Worm (Caenorhabditis elegans) whole organism, mixed stage, embryonic: ENCODE results near the gene srt-37.
A peak's percentile ranks its signal among the peaks of the same experiment; 100 is the strongest.
"Not testable (repeated sequence)": the region's sequence is repeated elsewhere in the genome, so short reads cannot be mapped to it uniquely, and the experiment has no call there.

Experiments used
- M03D4.4 ChIP-seq: sonication (generic microtip); optimal IDR thresholded peaks from 2 replicates; lab custom pipeline; 2017; ENCODE audit warnings: mild to moderate bottlenecking, missing genetic modification characterization, missing compliant biosample characterization
- blmp-1 ChIP-seq: fragments of 150-350 bp; optimal IDR thresholded peaks from 2 replicates; lab custom pipeline; 2014; ENCODE audit warnings: missing biosample characterization, missing genetic modification characterization
- ceh-39 ChIP-seq: fragments of 150-350 bp; optimal IDR thresholded peaks from 2 replicates; lab custom pipeline; 2014; ENCODE audit warnings: missing biosample characterization, missing genetic modification characterization
- ceh-43 ChIP-seq: fragments of 200-800 bp; sonication (Bioruptor generic); optimal IDR thresholded peaks from 2 replicates; lab custom pipeline; 2018; ENCODE audit warnings: mild to moderate bottlenecking, missing genetic modification characterization, moderate library complexity, missing compliant biosample characterization
- ceh-83 ChIP-seq: fragments of 200-800 bp; sonication (Bioruptor generic); optimal IDR thresholded peaks from 2 replicates; lab custom pipeline; 2018; ENCODE audit warnings: mild to moderate bottlenecking, missing genetic modification characterization, missing compliant biosample characterization
- ces-1 ChIP-seq: fragments of 150-350 bp; optimal IDR thresholded peaks from 2 replicates; lab custom pipeline; 2014; ENCODE audit warnings: missing biosample characterization, missing genetic modification reagents, missing genetic modification characterization
- cnd-1 ChIP-seq: fragments of 200-800 bp; sonication (Bioruptor generic); optimal IDR thresholded peaks from 2 replicates; lab custom pipeline; 2018; ENCODE audit warnings: mild to moderate bottlenecking, missing genetic modification characterization, missing compliant biosample characterization
- elt-3 ChIP-seq: fragments of 150-350 bp; optimal IDR thresholded peaks from 2 replicates; lab custom pipeline; 2014; ENCODE audit warnings: missing biosample characterization, missing genetic modification characterization
- flh-1 ChIP-seq: fragments of 200-800 bp; sonication (Bioruptor generic); optimal IDR thresholded peaks from 2 replicates; lab custom pipeline; 2018; ENCODE audit warnings: mild to moderate bottlenecking, missing genetic modification characterization, moderate library complexity, missing compliant biosample characterization
- ham-2 ChIP-seq: fragments of 200-800 bp; sonication (Bioruptor generic); optimal IDR thresholded peaks from 2 replicates; lab custom pipeline; 2018; ENCODE audit warnings: mild to moderate bottlenecking, missing genetic modification characterization, missing compliant biosample characterization
- hlh-1 ChIP-seq: fragments of 150-350 bp; optimal IDR thresholded peaks from 2 replicates; lab custom pipeline; 2014; ENCODE audit warnings: missing biosample characterization, missing genetic modification reagents, missing genetic modification characterization
- lin-32 ChIP-seq: fragments of 200-800 bp; sonication (Bioruptor generic); optimal IDR thresholded peaks from 2 replicates; lab custom pipeline; 2018; ENCODE audit warnings: mild to moderate bottlenecking, missing genetic modification characterization, missing compliant biosample characterization
- lsy-2 ChIP-seq: fragments of 150-350 bp; optimal IDR thresholded peaks from 2 replicates; lab custom pipeline; 2014; ENCODE audit warnings: missing biosample characterization, missing genetic modification characterization
- mab-5 ChIP-seq: fragments of 150-350 bp; optimal IDR thresholded peaks from 2 replicates; lab custom pipeline; 2014; ENCODE audit warnings: missing biosample characterization, missing genetic modification characterization
- mep-1 ChIP-seq: fragments of 150-350 bp; optimal IDR thresholded peaks from 2 replicates; lab custom pipeline; 2017; ENCODE audit warnings: missing biosample characterization, missing genetic modification reagents, missing genetic modification characterization, inconsistent platforms
- mls-2 ChIP-seq: sonication (generic microtip); optimal IDR thresholded peaks from 2 replicates; lab custom pipeline; 2016; ENCODE audit warnings: mild to moderate bottlenecking, missing genetic modification characterization, moderate library complexity, missing compliant biosample characterization
- nhr-2 ChIP-seq: fragments of 150-350 bp; optimal IDR thresholded peaks from 2 replicates; lab custom pipeline; 2014; ENCODE audit warnings: missing biosample characterization, missing genetic modification characterization
- nhr-237 ChIP-seq: fragments of 150-350 bp; optimal IDR thresholded peaks from 2 replicates; lab custom pipeline; 2014; ENCODE audit warnings: missing biosample characterization, missing genetic modification characterization
- nhr-76 ChIP-seq: sonication (generic microtip); optimal IDR thresholded peaks from 2 replicates; lab custom pipeline; 2017; ENCODE audit warnings: missing biosample characterization, missing genetic modification characterization
- pha-4 ChIP-seq: fragments of 150-350 bp; optimal IDR thresholded peaks from 2 replicates; lab custom pipeline; 2018; ENCODE audit warnings: missing biosample characterization, missing genetic modification reagents, missing genetic modification characterization
- sem-2 ChIP-seq: fragments of 200-800 bp; sonication (Bioruptor generic); optimal IDR thresholded peaks from 2 replicates; lab custom pipeline; 2018; ENCODE audit warnings: mild to moderate bottlenecking, missing genetic modification characterization, missing compliant biosample characterization
- snpc-4 ChIP-seq: fragments of 150-350 bp; optimal IDR thresholded peaks from 2 replicates; lab custom pipeline; 2014; ENCODE audit warnings: missing biosample characterization, missing genetic modification characterization
- sptf-1 ChIP-seq: sonication (generic microtip); optimal IDR thresholded peaks from 2 replicates; lab custom pipeline; 2017; ENCODE audit warnings: mild to moderate bottlenecking, missing genetic modification characterization, moderate library complexity, missing compliant biosample characterization
- tbx-8 ChIP-seq: fragments of 200-800 bp; sonication (Bioruptor generic); optimal IDR thresholded peaks from 2 replicates; lab custom pipeline; 2018; ENCODE audit warnings: mild to moderate bottlenecking, missing genetic modification characterization, moderate library complexity, missing compliant biosample characterization
- unc-39 ChIP-seq: fragments of 150-350 bp; optimal IDR thresholded peaks from 2 replicates; lab custom pipeline; 2014; ENCODE audit warnings: missing biosample characterization, missing genetic modification characterization
- unc-62 ChIP-seq: fragments of 150-350 bp; optimal IDR thresholded peaks from 2 replicates; lab custom pipeline; 2014; ENCODE audit warnings: missing biosample characterization, missing genetic modification reagents, missing genetic modification characterization
- zip-8 ChIP-seq: fragments of 150-350 bp; optimal IDR thresholded peaks from 2 replicates; lab custom pipeline; 2014; ENCODE audit warnings: missing biosample characterization, missing genetic modification characterization
- ztf-11 ChIP-seq: fragments of 150-350 bp; optimal IDR thresholded peaks from 2 replicates; lab custom pipeline; 2014; ENCODE audit warnings: missing biosample characterization, missing genetic modification characterization

The srt-37 gene

DNA sequence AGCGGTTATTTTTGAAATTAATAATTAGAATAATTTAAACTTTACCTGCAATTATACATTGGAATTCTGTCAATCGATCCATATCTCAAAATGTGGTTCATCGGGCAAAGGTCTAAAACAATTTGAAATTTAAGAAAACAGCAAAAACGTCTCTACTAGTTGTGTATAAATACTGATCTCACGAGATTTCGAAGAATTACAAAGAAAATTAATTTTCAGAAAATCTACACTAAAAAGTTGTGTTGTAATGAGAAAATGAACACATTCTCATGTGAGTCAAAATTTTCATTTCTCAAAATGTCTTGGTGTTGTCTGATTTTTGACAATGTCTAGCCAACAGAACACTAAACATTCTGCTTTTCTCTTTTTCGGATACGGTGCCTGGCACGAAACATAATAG, at the start of gene srt-37:
Gene srt-37 (minus strand): TSS at position 101 of the 400 bp plus-strand sequence.
- not testable (repeated sequence) for TF ChIP-seq mls-2; nhr-76; elt-3 (tag; lab: Kevin White, UChicago)

DNA sequence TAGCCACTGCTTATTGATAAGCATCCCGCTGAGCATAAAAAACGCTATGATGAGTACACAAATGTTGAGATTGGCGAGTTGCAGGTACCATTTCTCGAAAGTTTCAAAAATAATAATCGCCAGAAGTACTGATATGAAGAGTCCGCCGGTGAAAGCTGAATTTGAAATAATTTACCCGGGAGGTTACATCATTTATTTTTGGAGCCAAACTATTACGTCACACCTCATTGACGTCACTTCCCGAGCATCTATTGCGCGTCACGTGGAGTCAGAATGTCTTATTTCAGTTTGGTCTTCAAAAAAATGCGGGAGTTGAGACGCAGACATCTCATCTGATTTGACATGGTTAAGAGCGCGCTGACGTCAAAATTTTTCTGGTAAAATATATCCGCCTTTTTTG, 49.2 kb upstream of the srt-37 start:
- TF ChIP-seq zip-8 (peak; percentile 95), unc-62 (GFP tag; lab: Kevin White, UChicago) (no peak)

DNA sequence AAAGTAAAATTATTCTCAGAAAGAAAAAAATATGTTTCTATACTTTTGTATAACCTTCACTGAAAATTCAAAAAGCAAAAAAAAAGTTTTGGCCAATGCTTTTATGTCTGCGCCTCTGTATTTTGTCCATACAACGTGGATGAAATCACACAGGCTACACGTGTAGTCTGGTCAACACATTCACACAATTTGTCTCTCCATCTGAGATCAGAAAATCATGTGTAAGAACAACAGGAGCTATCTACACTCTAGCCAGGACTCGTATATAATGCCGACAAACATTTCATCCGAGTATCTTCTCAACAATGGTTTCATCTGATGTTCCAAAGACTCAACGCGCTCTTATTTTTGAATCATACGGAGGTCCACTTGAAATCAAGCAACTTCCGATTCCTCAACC, 45.2 kb upstream of the srt-37 start, which contains the start of gene D2063.1:
Gene D2063.1 (plus strand): TSS at position 281 of the 400 bp plus-strand sequence.
- no peak for TF ChIP-seq mab-5
- TF ChIP-seq hlh-1, result peak; percentile 61
- TF ChIP-seq ceh-39, result no peak

DNA sequence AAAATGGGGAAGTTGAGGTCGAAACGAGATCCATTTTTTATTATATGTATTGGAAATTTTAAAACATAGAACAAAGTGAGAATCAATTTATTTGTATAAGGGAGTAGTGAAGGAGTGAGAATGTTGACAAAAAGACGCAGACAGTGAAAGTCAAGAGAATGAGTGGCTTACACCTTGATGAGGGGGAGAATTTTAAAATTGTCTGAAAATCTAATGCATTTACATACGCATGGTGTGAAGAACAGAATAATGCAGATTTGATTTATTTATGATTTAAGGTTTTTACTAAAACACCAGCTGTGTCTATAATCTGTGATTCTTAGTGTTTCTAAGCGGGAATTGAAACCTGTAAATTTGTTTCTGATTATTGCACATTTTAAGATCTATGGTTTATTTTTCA, 43.8 kb upstream of the srt-37 start, which contains the start of gene nhr-125:
Gene nhr-125 (minus strand): TSS at position 101 of the 400 bp plus-strand sequence.
- TF ChIP-seq ces-1 (no peak), nhr-237 (tag; lab: Kevin White, UChicago) (no peak)

DNA sequence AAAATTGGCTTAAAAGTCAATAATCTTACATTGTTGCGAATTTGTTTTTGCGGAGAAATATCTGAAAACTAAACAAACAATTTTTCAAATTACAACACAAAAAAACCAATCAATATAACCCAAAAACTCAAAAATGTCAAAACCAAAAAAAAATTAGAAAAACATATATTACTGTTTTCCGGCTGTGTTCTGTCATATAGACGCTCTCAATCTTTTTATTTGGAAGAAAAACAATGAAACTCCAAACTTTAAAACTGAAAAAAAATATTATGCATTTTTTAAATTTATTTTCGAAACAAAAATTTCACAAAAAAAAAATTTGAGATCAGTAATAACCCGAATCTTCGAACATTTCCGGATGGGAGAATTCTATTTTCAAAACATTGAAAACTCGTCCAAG, 41.1 kb upstream of the srt-37 start, which contains the start of gene R02D1.2:
Gene R02D1.2 (minus strand): TSS at position 101 of the 400 bp plus-strand sequence.
- no peak for TF ChIP-seq nhr-76
- TF ChIP-seq tbx-8 (GFP tag; lab: Kevin White, UChicago), result no peak
- no peak for TF ChIP-seq nhr-237 (tag; lab: Kevin White, UChicago)
- no peak for TF ChIP-seq M03D4.4 (tag; lab: Kevin White, UChicago)
- TF ChIP-seq unc-39 (tag; lab: Kevin White, UChicago), result no peak
- TF ChIP-seq pha-4, result no peak
- TF ChIP-seq cnd-1 (tag; lab: Kevin White, UChicago), result no peak

DNA sequence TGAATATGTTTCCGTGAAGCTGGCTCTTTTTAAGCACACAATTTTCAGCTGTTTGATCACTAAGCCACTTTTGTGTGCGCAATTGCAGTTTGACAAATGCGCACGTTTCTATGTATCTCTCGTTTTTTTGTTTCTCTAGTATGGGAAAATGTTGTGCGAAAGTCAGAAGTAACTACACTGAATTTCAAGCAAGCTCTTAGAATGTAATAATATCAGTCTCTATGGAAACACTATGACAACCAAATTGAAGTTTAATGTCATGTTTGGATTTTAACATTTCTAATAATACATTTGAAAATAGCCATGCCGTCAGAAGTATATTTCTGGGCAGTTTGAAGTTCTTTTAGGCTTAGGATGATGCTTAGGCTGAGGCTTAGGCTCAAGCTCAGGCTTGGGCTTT, 38.3 kb upstream of the srt-37 start, which contains the start of gene ZC132.9:
Gene ZC132.9 (minus strand): TSS at position 101 of the 400 bp plus-strand sequence.
- TF ChIP-seq ztf-11 (tag; lab: Kevin White, UChicago) (no peak), mls-2 (no peak), nhr-76 (no peak), tbx-8 (GFP tag; lab: Kevin White, UChicago) (no peak), pha-4 (no peak), lin-32 (no peak), nhr-2 (no peak), ceh-39 (no peak), snpc-4 (tag; lab: Kevin White, UChicago) (no peak), sem-2 (GFP tag; lab: Kevin White, UChicago) (no peak), ceh-43 (GFP tag; lab: Kevin White, UChicago) (no peak), ceh-83 (GFP tag; lab: Kevin White, UChicago) (no peak), cnd-1 (tag; lab: Kevin White, UChicago) (no peak), lsy-2 (tag; lab: Kevin White, UChicago) (no peak), mep-1 (tag; lab: Kevin White, UChicago) (no peak), sptf-1 (tag; lab: Kevin White, UChicago) (no peak), ces-1 (no peak)

DNA sequence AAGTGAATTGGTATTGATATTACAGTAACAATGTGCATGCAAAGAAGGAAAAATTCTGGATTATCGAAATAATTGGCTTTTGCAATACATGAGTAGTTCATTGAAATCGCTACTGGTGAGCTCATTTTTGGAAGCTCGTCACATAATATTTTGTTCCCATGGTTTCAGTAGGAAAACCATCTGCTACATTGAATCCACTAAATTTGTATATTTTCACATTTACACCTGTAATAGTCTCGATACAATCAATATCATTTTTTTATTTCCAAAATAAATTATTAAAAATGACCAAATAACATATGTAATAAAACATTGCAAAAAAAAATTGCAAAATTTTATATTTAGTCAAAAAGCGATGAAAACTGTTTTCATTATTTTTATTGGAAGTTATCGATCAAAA, 33.5 kb upstream of the srt-37 start, which contains the start of gene srh-192:
Gene srh-192 (minus strand): TSS at position 101 of the 400 bp plus-strand sequence.
- no peak for TF ChIP-seq elt-3 (tag; lab: Kevin White, UChicago)
- TF ChIP-seq nhr-237 (tag; lab: Kevin White, UChicago), result no peak
- no peak for TF ChIP-seq lin-32
- no peak for TF ChIP-seq ceh-43 (GFP tag; lab: Kevin White, UChicago)
- no peak for TF ChIP-seq ham-2
- no peak for TF ChIP-seq flh-1
- no peak for TF ChIP-seq unc-62 (GFP tag; lab: Kevin White, UChicago)
- no peak for TF ChIP-seq blmp-1 (tag; lab: Kevin White, UChicago)
- no peak for TF ChIP-seq sem-2 (GFP tag; lab: Kevin White, UChicago)
- TF ChIP-seq mep-1 (tag; lab: Kevin White, UChicago), result no peak
- no peak for TF ChIP-seq ztf-11 (tag; lab: Kevin White, UChicago)
- TF ChIP-seq mab-5, result no peak
- TF ChIP-seq hlh-1, result no peak
- TF ChIP-seq nhr-76, result no peak
- TF ChIP-seq pha-4, result no peak
- no peak for TF ChIP-seq ceh-83 (GFP tag; lab: Kevin White, UChicago)
